Worm (Caenorhabditis elegans) whole organism, young adult: ENCODE results near the gene sqv-3.

Source experiments
- B0019.2 ChIP-seq: fragments of 200-800 bp; sonication (Bioruptor generic); conservative IDR thresholded peaks from 2 replicates; pipeline ENCODE4 v1.3.6; 2022; ENCODE audit warnings: missing genetic modification reagents, missing genetic modification characterization, missing compliant biosample characterization
- B0035.1 ChIP-seq: sonication (generic microtip); optimal IDR thresholded peaks from 2 replicates; lab custom pipeline; 2016; ENCODE audit warnings: missing genetic modification characterization, mild to moderate bottlenecking, missing compliant biosample characterization, missing genotype, missing genetic modification reagents
- B0261.1 ChIP-seq: sonication (generic microtip); optimal IDR thresholded peaks from 2 replicates; lab custom pipeline; 2016; ENCODE audit warnings: mild to moderate bottlenecking, missing genetic modification characterization, moderate library complexity, missing compliant biosample characterization
- C17E4.6 ChIP-seq: fragments of 200-800 bp; sonication (Bioruptor generic); IDR thresholded peaks from 2 replicates; pipeline ENCODE4 v1.3.6; 2022; ENCODE audit warnings: missing genetic modification reagents, missing genetic modification characterization, missing compliant biosample characterization
- D2030.7 ChIP-seq: fragments of 200-800 bp; sonication (Bioruptor generic); IDR thresholded peaks from 2 replicates; pipeline ENCODE4 v1.3.6; 2022; ENCODE audit warnings: missing genetic modification reagents, missing genetic modification characterization, missing compliant biosample characterization
- F10E7.11 ChIP-seq: sonication (generic microtip); optimal IDR thresholded peaks from 2 replicates; lab custom pipeline; 2017; ENCODE audit warnings: mild to moderate bottlenecking, missing genetic modification characterization, moderate library complexity, missing compliant biosample characterization
- F33H1.4 ChIP-seq: fragments of 200-800 bp; sonication (Bioruptor generic); IDR thresholded peaks from 2 replicates; pipeline ENCODE4 v1.3.6; 2022; ENCODE audit warnings: missing genetic modification reagents, missing genetic modification characterization, missing compliant biosample characterization
- F39B2.1 ChIP-seq: fragments of 200-800 bp; sonication (Bioruptor generic); IDR thresholded peaks from 2 replicates; pipeline ENCODE4 v1.3.6; 2022; ENCODE audit warnings: missing genetic modification reagents, missing genetic modification characterization, missing compliant biosample characterization
- F55B11.4 ChIP-seq: sonication (generic microtip); optimal IDR thresholded peaks from 2 replicates; lab custom pipeline; 2016; ENCODE audit warnings: missing compliant biosample characterization, missing genetic modification characterization, borderline replicate concordance; ENCODE audit not compliant: insufficient read depth
- K12H6.12 ChIP-seq: fragments of 200-800 bp; sonication (Bioruptor generic); optimal IDR thresholded peaks from 2 replicates; lab custom pipeline; 2018; ENCODE audit warnings: mild to moderate bottlenecking, missing genetic modification characterization, missing compliant biosample characterization
- Y53F4B.3 ChIP-seq: fragments of 200-800 bp; sonication (Bioruptor generic); IDR thresholded peaks from 2 replicates; pipeline ENCODE4 v1.3.6; 2022; ENCODE audit warnings: missing genetic modification reagents, missing genetic modification characterization, missing compliant biosample characterization
- Y53G8AR.9 ChIP-seq: fragments of 200-800 bp; sonication (Bioruptor generic); conservative IDR thresholded peaks from 2 replicates; pipeline ENCODE4 v1.3.6; 2022; ENCODE audit warnings: missing genetic modification reagents, missing genetic modification characterization, missing compliant biosample characterization
- Y56A3A.18 ChIP-seq: fragments of 200-800 bp; sonication (Bioruptor generic); IDR thresholded peaks from 2 replicates; pipeline ENCODE4 v1.3.6; 2022; ENCODE audit warnings: missing genetic modification reagents, missing genetic modification characterization, missing compliant biosample characterization
- akir-1 ChIP-seq: fragments of 200-800 bp; sonication (Bioruptor generic); optimal IDR thresholded peaks from 2 replicates; lab custom pipeline; 2018; ENCODE audit warnings: mild to moderate bottlenecking, missing genetic modification characterization, moderate library complexity, missing compliant biosample characterization
- ama-1 ChIP-seq, 3 experiments: fragments of 150-350 bp in 1 of 3; sonication (generic microtip) in 2 of 3; optimal IDR thresholded peaks; 2 replicates each; lab custom pipeline; 2014 to 2018; ENCODE audit warnings: missing biosample characterization in 2 of 3, missing genetic modification characterization in 2 of 3, missing genetic modification reagents in 2 of 3
- atf-7 ChIP-seq: sonication (generic microtip); optimal IDR thresholded peaks from 2 replicates; lab custom pipeline; 2017; ENCODE audit warnings: mild to moderate bottlenecking, missing genetic modification characterization, missing compliant biosample characterization
- attf-3 ChIP-seq: fragments of 200-800 bp; sonication (Bioruptor generic); conservative IDR thresholded peaks from 2 replicates; pipeline ENCODE4 v1.3.6; 2022; ENCODE audit warnings: missing genetic modification reagents, missing genetic modification characterization, missing compliant biosample characterization
- attf-5 ChIP-seq: fragments of 200-800 bp; sonication (Bioruptor generic); optimal IDR thresholded peaks from 2 replicates; lab custom pipeline; 2018; ENCODE audit warnings: mild to moderate bottlenecking, missing genetic modification characterization, missing compliant biosample characterization
- bed-1 ChIP-seq: fragments of 200-800 bp; sonication (Bioruptor generic); IDR thresholded peaks from 2 replicates; pipeline ENCODE4 v1.3.6; 2022; ENCODE audit warnings: missing genetic modification reagents, missing genetic modification characterization, missing compliant biosample characterization
- ccch-3 ChIP-seq: fragments of 200-800 bp; sonication (Bioruptor generic); optimal IDR thresholded peaks from 2 replicates; lab custom pipeline; 2018; ENCODE audit warnings: mild to moderate bottlenecking, missing genetic modification characterization, missing compliant biosample characterization
- ceh-100 ChIP-seq: fragments of 200-800 bp; sonication (Bioruptor generic); IDR thresholded peaks from 2 replicates; pipeline ENCODE4 v1.3.6; 2022; ENCODE audit warnings: missing genetic modification reagents, missing genetic modification characterization, missing compliant biosample characterization
- ceh-91 ChIP-seq: fragments of 200-800 bp; sonication (Bioruptor generic); IDR thresholded peaks from 2 replicates; pipeline ENCODE4 v1.3.6; 2022; ENCODE audit warnings: missing genetic modification reagents, missing genetic modification characterization, missing compliant biosample characterization
- egrh-3 ChIP-seq: fragments of 200-800 bp; sonication (Bioruptor generic); IDR thresholded peaks from 2 replicates; pipeline ENCODE4 v1.3.6; 2022; ENCODE audit warnings: missing genetic modification reagents, missing genetic modification characterization, missing compliant biosample characterization
- hlh-26 ChIP-seq: fragments of 200-800 bp; sonication (Bioruptor generic); conservative IDR thresholded peaks from 2 replicates; pipeline ENCODE4 v1.3.6; 2022; ENCODE audit warnings: missing genetic modification reagents, missing genetic modification characterization, missing compliant biosample characterization
- hmg-20 ChIP-seq: fragments of 200-800 bp; sonication (Bioruptor generic); IDR thresholded peaks from 2 replicates; pipeline ENCODE4 v1.3.6; 2022; ENCODE audit warnings: missing genetic modification reagents, missing genetic modification characterization, missing compliant biosample characterization
- hrde-1 ChIP-seq: sonication (generic microtip); optimal IDR thresholded peaks from 2 replicates; lab custom pipeline; 2016; ENCODE audit warnings: missing genetic modification characterization, mild to moderate bottlenecking, missing compliant biosample characterization, moderate library complexity, missing genotype, missing genetic modification reagents, borderline replicate concordance
- hsf-1 ChIP-seq: fragments of 200-800 bp; sonication (Bioruptor generic); IDR thresholded peaks from 2 replicates; pipeline ENCODE4 v1.3.6; 2022; ENCODE audit warnings: missing genetic modification reagents, missing genetic modification characterization, missing compliant biosample characterization
- let-526 ChIP-seq: fragments of 200-800 bp; sonication (Bioruptor generic); IDR thresholded peaks from 2 replicates; pipeline ENCODE4 v1.3.6; 2022; ENCODE audit warnings: missing genetic modification reagents, missing genetic modification characterization, missing compliant biosample characterization
- lin-26 ChIP-seq: fragments of 200-800 bp; sonication (Bioruptor generic); IDR thresholded peaks from 2 replicates; pipeline ENCODE4 v1.3.6; 2022; ENCODE audit warnings: missing genetic modification reagents, missing genetic modification characterization, missing compliant biosample characterization
- lir-1 ChIP-seq: fragments of 200-800 bp; sonication (Bioruptor generic); conservative IDR thresholded peaks from 2 replicates; pipeline ENCODE4 v1.3.6; 2022; ENCODE audit warnings: missing genetic modification reagents, missing genetic modification characterization, missing compliant biosample characterization
- madf-10 ChIP-seq: sonication (generic microtip); optimal IDR thresholded peaks from 2 replicates; lab custom pipeline; 2016; ENCODE audit warnings: mild to moderate bottlenecking, missing genetic modification characterization, missing compliant biosample characterization
- madf-3 ChIP-seq: fragments of 200-800 bp; sonication (Bioruptor generic); IDR thresholded peaks from 2 replicates; pipeline ENCODE4 v1.3.6; 2022; ENCODE audit warnings: missing genetic modification reagents, missing genetic modification characterization, missing compliant biosample characterization
- madf-6 ChIP-seq: fragments of 200-800 bp; sonication (Bioruptor generic); IDR thresholded peaks from 2 replicates; pipeline ENCODE4 v1.3.6; 2022; ENCODE audit warnings: missing genetic modification reagents, missing genetic modification characterization, missing compliant biosample characterization
- madf-8 ChIP-seq: fragments of 200-800 bp; sonication (Bioruptor generic); conservative IDR thresholded peaks from 2 replicates; pipeline ENCODE4 v1.3.6; 2022; ENCODE audit warnings: missing genetic modification reagents, missing genetic modification characterization, missing compliant biosample characterization
- nhr-120 ChIP-seq: fragments of 200-800 bp; sonication (Bioruptor generic); IDR thresholded peaks from 2 replicates; pipeline ENCODE4 v1.3.6; 2022; ENCODE audit warnings: missing genetic modification characterization, missing compliant biosample characterization
- nhr-90 ChIP-seq: sonication (generic microtip); optimal IDR thresholded peaks from 2 replicates; lab custom pipeline; 2016; ENCODE audit warnings: missing genotype, mild to moderate bottlenecking, missing genetic modification characterization, missing compliant biosample characterization
- pbrm-1 ChIP-seq: fragments of 200-800 bp; sonication (Bioruptor generic); IDR thresholded peaks from 2 replicates; pipeline ENCODE4 v1.3.6; 2022; ENCODE audit warnings: missing genetic modification reagents, missing genetic modification characterization, missing compliant biosample characterization
- rec-8 ChIP-seq, 2 experiments: sonication (generic microtip); optimal IDR thresholded peaks; 2 replicates each; lab custom pipeline; 2016; ENCODE audit warnings: mild to moderate bottlenecking in 2 of 2, missing genetic modification characterization in 2 of 2, missing genetic modification reagents in 2 of 2, missing genotype in 2 of 2, missing biosample characterization in 1 of 2, missing compliant biosample characterization in 1 of 2, moderate library complexity in 1 of 2
- rpc-1 ChIP-seq, 2 experiments: fragments of 150-350 bp in 1 of 2; sonication (generic microtip) in 1 of 2; optimal IDR thresholded peaks; 2 replicates each; lab custom pipeline; 2014 to 2018; ENCODE audit warnings: missing biosample characterization in 1 of 2, missing genetic modification characterization in 1 of 2, missing genetic modification reagents in 1 of 2, missing genotype in 1 of 2
- sea-2 ChIP-seq: fragments of 200-800 bp; sonication (Bioruptor generic); IDR thresholded peaks from 2 replicates; pipeline ENCODE4 v1.3.6; 2022; ENCODE audit warnings: missing genetic modification characterization, missing compliant biosample characterization
- snpc-1.3 ChIP-seq: sonication (generic microtip); optimal IDR thresholded peaks from 2 replicates; lab custom pipeline; 2017; ENCODE audit warnings: missing genetic modification characterization, mild to moderate bottlenecking, missing compliant biosample characterization, antibody characterized with exemption, moderate library complexity, missing genotype, missing genetic modification reagents; ENCODE audit not compliant: insufficient read depth
- snpc-4 ChIP-seq, 5 experiments: fragments of 150-350 bp in 1 of 5; sonication (generic microtip) in 4 of 5; optimal IDR thresholded peaks; 2 replicates each; lab custom pipeline; 2014 to 2018; ENCODE audit warnings: missing genetic modification characterization in 5 of 5, missing biosample characterization in 3 of 5, antibody characterized with exemption in 2 of 5, mild to moderate bottlenecking in 2 of 5, missing compliant biosample characterization in 2 of 5, missing genotype in 2 of 5, moderate library complexity in 2 of 5, missing genetic modification reagents in 1 of 5
- unc-130 ChIP-seq: sonication (generic microtip); optimal IDR thresholded peaks from 2 replicates; lab custom pipeline; 2016; ENCODE audit warnings: missing genetic modification reagents, missing genetic modification characterization, missing compliant biosample characterization
- unc-62 ChIP-seq: fragments of 150-350 bp; optimal IDR thresholded peaks from 2 replicates; lab custom pipeline; 2014; ENCODE audit warnings: missing biosample characterization, missing genetic modification reagents, missing genetic modification characterization
- ztf-26 ChIP-seq: sonication (generic microtip); optimal IDR thresholded peaks from 2 replicates; lab custom pipeline; 2017; ENCODE audit warnings: missing genetic modification characterization, missing compliant biosample characterization

The sqv-3 gene

ce11 chrIII:9825073-9825828 is 45.1 kb upstream of the sqv-3 start, which contains the start of gene ZK632.9 (continued):
- TF ChIP-seq Y53G8AR.9 (GFP tag; lab: Robert Waterston, UW): no peak; the same call in 1 of the 2 replicates
- TF ChIP-seq Y56A3A.18 (GFP tag; lab: Robert Waterston, UW): no peak
- TF ChIP-seq bed-1 (GFP tag; lab: Robert Waterston, UW): no peak
- TF ChIP-seq egrh-3 (GFP tag; lab: Robert Waterston, UW): no peak
- TF ChIP-seq D2030.7: 0 out of 2 replicates have a peak, but pooled peaks have one; percentile 24
- peak; percentile 70 for TF ChIP-seq ama-1 (optimal IDR thresholded peaks at IDR 0.05; lab: Kevin White, UChicago)
- TF ChIP-seq ama-1 (GFP tag; optimal IDR thresholded peaks at IDR 0.05; lab: Kevin White, UChicago): no peak
- no peak for TF ChIP-seq snpc-1.3 (tag; lab: Kevin White, UChicago)
- TF ChIP-seq madf-6 (GFP tag; lab: Robert Waterston, UW): peak; percentile 79
- TF ChIP-seq F55B11.4 (tag; lab: Kevin White, UChicago): no peak
- TF ChIP-seq madf-10 (tag; lab: Kevin White, UChicago): no peak
- no peak for TF ChIP-seq nhr-90 (tag; lab: Kevin White, UChicago)
- TF ChIP-seq K12H6.12: no peak
- TF ChIP-seq B0035.1 (tag; lab: Kevin White, UChicago): no peak
- TF ChIP-seq ceh-100 (GFP tag; lab: Robert Waterston, UW): no peak
- TF ChIP-seq F10E7.11 (tag; lab: Kevin White, UChicago): no peak
- TF ChIP-seq hlh-26 (GFP tag; lab: Robert Waterston, UW): no peak
- TF ChIP-seq snpc-4 (GFP tag; optimal IDR thresholded peaks at IDR 0.05; lab: Kevin White, UChicago): no peak
- no peak for TF ChIP-seq snpc-4 (tag; optimal IDR thresholded peaks at IDR 0.05; lab: Kevin White, UChicago)
- TF ChIP-seq unc-62 (GFP tag; lab: Kevin White, UChicago): no peak
- TF ChIP-seq unc-130 (GFP tag; lab: Kevin White, UChicago): no peak
- TF ChIP-seq lir-1 (GFP tag; lab: Robert Waterston, UW): no peak
- TF ChIP-seq attf-5 (GFP tag; lab: Kevin White, UChicago): no peak
- TF ChIP-seq hmg-20 (GFP tag; lab: Robert Waterston, UW): no peak
- no peak for TF ChIP-seq let-526
- no peak for TF ChIP-seq C17E4.6 (GFP tag; lab: Robert Waterston, UW)
- TF ChIP-seq madf-3: peak; percentile 65; the same call in 1 of the 2 replicates
- TF ChIP-seq F33H1.4 (GFP tag; lab: Robert Waterston, UW): peak; percentile 13; the same call in 1 of the 2 replicates
- TF ChIP-seq ztf-26 (tag; lab: Kevin White, UChicago): no peak
- TF ChIP-seq ceh-91 (GFP tag; lab: Robert Waterston, UW): 0 out of 2 replicates have a peak, but pooled peaks have one; percentile 10
- TF ChIP-seq attf-3 (GFP tag; lab: Robert Waterston, UW): no peak
- no peak for TF ChIP-seq rec-8 (tag; optimal IDR thresholded peaks at IDR 0.05; lab: Kevin White, UChicago)
- no peak for TF ChIP-seq ccch-3 (GFP tag; lab: Kevin White, UChicago)
- TF ChIP-seq sea-2 (GFP tag; lab: Robert Waterston, UW): no peak
- TF ChIP-seq Y53F4B.3 (GFP tag; lab: Robert Waterston, UW): no peak
- TF ChIP-seq akir-1: no peak
- TF ChIP-seq B0019.2 (GFP tag; lab: Robert Waterston, UW): 0 out of 2 replicates have a peak, but pooled peaks have one; percentile 6
- no peak for TF ChIP-seq lin-26 (GFP tag; lab: Robert Waterston, UW)
- TF ChIP-seq B0261.1 (tag; lab: Kevin White, UChicago): no peak
- no peak for TF ChIP-seq pbrm-1
- no peak for TF ChIP-seq nhr-120 (GFP tag; lab: Robert Waterston, UW)
- TF ChIP-seq madf-8 (GFP tag; lab: Robert Waterston, UW): peak; percentile 38; the same call in 1 of the 2 replicates
- no peak for TF ChIP-seq hsf-1 (GFP tag; lab: Robert Waterston, UW)
- TF ChIP-seq F39B2.1 (GFP tag; lab: Robert Waterston, UW): no peak
- no peak for TF ChIP-seq atf-7 (tag; lab: Kevin White, UChicago)
- TF ChIP-seq hrde-1 (tag; lab: Kevin White, UChicago): no peak
- TF ChIP-seq rpc-1 (optimal IDR thresholded peaks at IDR 0.05; lab: Kevin White, UChicago): no peak
- no peak for TF ChIP-seq rpc-1 (tag; optimal IDR thresholded peaks at IDR 0.05; lab: Kevin White, UChicago)
